Fruit fly (Drosophila melanogaster): ENCODE results near the gene for.

for gene

DNA sequence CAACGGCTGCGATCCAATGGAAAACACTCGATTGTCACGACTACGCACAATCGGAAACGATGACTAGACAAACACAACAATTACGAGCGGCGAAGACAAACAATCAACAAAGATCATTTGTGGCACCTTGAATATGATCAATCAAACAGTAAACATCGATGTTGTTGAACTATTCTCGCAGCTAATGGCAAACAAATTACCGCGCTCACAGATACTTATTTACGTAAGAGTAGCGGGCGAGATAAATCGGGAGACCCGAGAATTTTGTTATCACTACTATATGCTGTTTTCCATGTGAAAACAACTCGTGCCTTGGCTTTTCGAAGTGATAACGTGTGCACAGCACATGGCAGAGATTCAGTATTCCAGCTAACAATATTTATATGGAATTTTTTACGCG lies 27.9 kb downstream of the for start (continued):
- TF ChIP-seq CG17612 (GFP tag; IDR thresholded peaks at IDR 0.05) (no peak), sisA (GFP tag; IDR thresholded peaks at IDR 0.05) (no peak), Jarid2 (GFP tag; optimal IDR thresholded peaks at IDR 0.05) (peak; percentile 67), Six4 (GFP tag; optimal IDR thresholded peaks at IDR 0.05) (peak; percentile 83), Xrp1 (GFP tag; IDR thresholded peaks at IDR 0.05) (peak; percentile 93), crc (GFP tag; optimal IDR thresholded peaks at IDR 0.05) (peak; percentile 76), Adf1 (GFP tag; IDR thresholded peaks at IDR 0.05) (no peak), eyg (GFP tag; optimal IDR thresholded peaks at IDR 0.05) (peak; percentile 60), chif (GFP tag; optimal IDR thresholded peaks at IDR 0.05) (peak; percentile 78 to 81), tx (GFP tag; optimal IDR thresholded peaks at IDR 0.05) (no peak), CG3838 (GFP tag; optimal IDR thresholded peaks at IDR 0.05) (no peak), z (GFP tag; IDR thresholded peaks at IDR 0.05) (peak; percentile 72; the same call in 2 of the 3 replicates), gro (GFP tag; optimal IDR thresholded peaks at IDR 0.05) (peak; percentile 81), CG17186 (GFP tag; optimal IDR thresholded peaks at IDR 0.05) (peak; percentile 74), HLH4C (GFP tag; IDR thresholded peaks at IDR 0.05; ENCODE audit: partially characterized antibody) (no peak), Tbp (GFP tag; optimal IDR thresholded peaks at IDR 0.05) (no peak), CG4404 (GFP tag; IDR thresholded peaks at IDR 0.05) (no peak), CG32532 (GFP tag; IDR thresholded peaks at IDR 0.05) (no peak), sima (GFP tag; optimal IDR thresholded peaks at IDR 0.05) (no peak), Neu2 (GFP tag; optimal IDR thresholded peaks at IDR 0.05; ENCODE audit: borderline replicate concordance) (no peak), CG1647 (GFP tag; optimal IDR thresholded peaks at IDR 0.05) (no peak), bigmax (GFP tag; optimal IDR thresholded peaks at IDR 0.05) (peak; percentile 73), CG17829 (tag; optimal IDR thresholded peaks at IDR 0.05) (peak; percentile 69), CG17912 (GFP tag; optimal IDR thresholded peaks at IDR 0.05) (peak; percentile 85), Gug (GFP tag; IDR thresholded peaks at IDR 0.05) (no peak), gce (GFP tag; IDR thresholded peaks at IDR 0.05) (peak; percentile 86), Dbx (GFP tag; IDR thresholded peaks at IDR 0.05) (no peak), cg (GFP tag; optimal IDR thresholded peaks at IDR 0.05) (no peak), CG8359 (GFP tag; optimal IDR thresholded peaks at IDR 0.05; ENCODE audit: borderline replicate concordance) (peak; percentile 81), CG8089 (GFP tag; optimal IDR thresholded peaks at IDR 0.05) (peak; percentile 93), CG1792 (GFP tag; optimal IDR thresholded peaks at IDR 0.05) (no peak), dan (GFP tag; IDR thresholded peaks at IDR 0.05) (no peak), Scr (GFP tag; IDR thresholded peaks at IDR 0.05; ENCODE audit: partially characterized antibody) (no peak), CG14050 (GFP tag; IDR thresholded peaks at IDR 0.05) (no peak), CG3065 (GFP tag; optimal IDR thresholded peaks at IDR 0.05) (peak; percentile 33), eve (GFP tag; optimal IDR thresholded peaks at IDR 0.05) (peak in 1 of 2 experiments; percentile 90), gsb-n (tag; optimal IDR thresholded peaks at IDR 0.05) (peak; percentile 57), CG4360 (GFP tag; IDR thresholded peaks at IDR 0.05) (peak; percentile 66), CG6854 (GFP tag; optimal IDR thresholded peaks at IDR 0.05) (peak; percentile 78), CG17361 (GFP tag; IDR thresholded peaks at IDR 0.05) (peak; percentile 64; the same call in 1 of the 3 replicates), CG9797 (GFP tag; optimal IDR thresholded peaks at IDR 0.05) (peak; percentile 44), Fer1 (GFP tag; optimal IDR thresholded peaks at IDR 0.05) (peak; percentile 90), Asciz (GFP tag; optimal IDR thresholded peaks at IDR 0.05) (peak; percentile 91), nerfin-2 (GFP tag; IDR thresholded peaks at IDR 0.05; ENCODE audit: partially characterized antibody) (no peak), ase (GFP tag; IDR thresholded peaks at IDR 0.05) (no peak; the same call in 2 of the 3 replicates), Nf-YB (GFP tag; optimal IDR thresholded peaks at IDR 0.05) (no peak), ro (GFP tag; IDR thresholded peaks at IDR 0.05) (no peak), Bdp1 (GFP tag; optimal IDR thresholded peaks at IDR 0.05) (peak; percentile 88), dysf (GFP tag; IDR thresholded peaks at IDR 0.05) (peak; percentile 68; the same call in 1 of the 3 replicates), CG6254 (GFP tag; optimal IDR thresholded peaks at IDR 0.05) (peak; percentile 87), CG7357 (GFP tag; IDR thresholded peaks at IDR 0.05) (0 out of 3 replicates have a peak, but pooled peaks have one; percentile 14), wek (GFP tag; optimal IDR thresholded peaks at IDR 0.05) (peak; percentile 74)
